Worm (Caenorhabditis elegans) whole organism, young adult: ENCODE results near the gene sru-4.

Experiments
- C17E4.6 ChIP-seq: fragments of 200-800 bp; sonication (Bioruptor generic); IDR thresholded peaks from 2 replicates; pipeline ENCODE4 v1.3.6; 2022; ENCODE audit warnings: missing genetic modification reagents, missing genetic modification characterization, missing compliant biosample characterization
- F22D6.2 ChIP-seq: sonication (generic microtip); optimal IDR thresholded peaks from 2 replicates; lab custom pipeline; 2016; ENCODE audit warnings: mild to moderate bottlenecking, missing genetic modification characterization, missing compliant biosample characterization
- F23B12.7 ChIP-seq: sonication (generic microtip); optimal IDR thresholded peaks from 2 replicates; lab custom pipeline; 2017; ENCODE audit warnings: missing genetic modification characterization, mild to moderate bottlenecking, missing compliant biosample characterization, antibody characterized with exemption, moderate library complexity; ENCODE audit not compliant: insufficient read depth
- F33H1.4 ChIP-seq: fragments of 200-800 bp; sonication (Bioruptor generic); IDR thresholded peaks from 2 replicates; pipeline ENCODE4 v1.3.6; 2022; ENCODE audit warnings: missing genetic modification reagents, missing genetic modification characterization, missing compliant biosample characterization
- F39B2.1 ChIP-seq: fragments of 200-800 bp; sonication (Bioruptor generic); IDR thresholded peaks from 2 replicates; pipeline ENCODE4 v1.3.6; 2022; ENCODE audit warnings: missing genetic modification reagents, missing genetic modification characterization, missing compliant biosample characterization
- F49E8.2 ChIP-seq: sonication (generic microtip); optimal IDR thresholded peaks from 3 replicates; lab custom pipeline; 2017; ENCODE audit warnings: missing genetic modification characterization, mild to moderate bottlenecking, missing compliant biosample characterization, antibody characterized with exemption, moderate library complexity; ENCODE audit not compliant: insufficient read depth
- F52B5.7 ChIP-seq: sonication (generic microtip); optimal IDR thresholded peaks from 2 replicates; lab custom pipeline; 2016; ENCODE audit warnings: mild to moderate bottlenecking, missing genetic modification characterization, missing compliant biosample characterization
- K12H6.12 ChIP-seq: fragments of 200-800 bp; sonication (Bioruptor generic); optimal IDR thresholded peaks from 2 replicates; lab custom pipeline; 2018; ENCODE audit warnings: mild to moderate bottlenecking, missing genetic modification characterization, missing compliant biosample characterization
- T26A5.8 ChIP-seq: sonication (generic microtip); optimal IDR thresholded peaks from 2 replicates; lab custom pipeline; 2016; ENCODE audit warnings: missing genetic modification characterization, missing compliant biosample characterization
- Y53G8AR.9 ChIP-seq: fragments of 200-800 bp; sonication (Bioruptor generic); conservative IDR thresholded peaks from 2 replicates; pipeline ENCODE4 v1.3.6; 2022; ENCODE audit warnings: missing genetic modification reagents, missing genetic modification characterization, missing compliant biosample characterization
- Y79H2A.3 ChIP-seq: fragments of 200-800 bp; sonication (Bioruptor generic); conservative IDR thresholded peaks from 2 replicates; pipeline ENCODE4 v1.3.6; 2022; ENCODE audit warnings: missing genetic modification reagents, missing genetic modification characterization, missing compliant biosample characterization
- Y95B8A.8 ChIP-seq: fragments of 200-800 bp; sonication (Bioruptor generic); IDR thresholded peaks from 2 replicates; pipeline ENCODE4 v1.3.6; 2022; ENCODE audit warnings: missing genetic modification reagents, missing genetic modification characterization, missing compliant biosample characterization
- aptf-2 ChIP-seq: fragments of 200-800 bp; sonication (Bioruptor generic); conservative IDR thresholded peaks from 2 replicates; pipeline ENCODE4 v1.3.6; 2022; ENCODE audit warnings: missing genetic modification reagents, missing genetic modification characterization, missing compliant biosample characterization
- aptf-3 ChIP-seq: fragments of 200-800 bp; sonication (Bioruptor generic); IDR thresholded peaks from 2 replicates; pipeline ENCODE4 v1.3.6; 2022; ENCODE audit warnings: missing genetic modification characterization, missing compliant biosample characterization
- athp-1 ChIP-seq: sonication (generic microtip); optimal IDR thresholded peaks from 2 replicates; lab custom pipeline; 2017; ENCODE audit warnings: mild to moderate bottlenecking, missing genetic modification characterization, missing compliant biosample characterization
- attf-3 ChIP-seq: fragments of 200-800 bp; sonication (Bioruptor generic); conservative IDR thresholded peaks from 2 replicates; pipeline ENCODE4 v1.3.6; 2022; ENCODE audit warnings: missing genetic modification reagents, missing genetic modification characterization, missing compliant biosample characterization
- attf-5 ChIP-seq: fragments of 200-800 bp; sonication (Bioruptor generic); optimal IDR thresholded peaks from 2 replicates; lab custom pipeline; 2018; ENCODE audit warnings: mild to moderate bottlenecking, missing genetic modification characterization, missing compliant biosample characterization
- bed-2 ChIP-seq: fragments of 200-800 bp; sonication (Bioruptor generic); IDR thresholded peaks from 2 replicates; pipeline ENCODE4 v1.3.6; 2022; ENCODE audit warnings: missing genetic modification reagents, missing genetic modification characterization, missing compliant biosample characterization
- cebp-1 ChIP-seq, 2 experiments: fragments of 200-800 bp in 1 of 2; sonication (Bioruptor generic) in 1 of 2; sonication (generic microtip) in 1 of 2; IDR thresholded peaks in 1 of 2; optimal IDR thresholded peaks in 1 of 2; 2 replicates each; pipeline versions ENCODE4 v1.3.6 to Lab custom; 2017 to 2022; ENCODE audit warnings: missing compliant biosample characterization in 2 of 2, missing genetic modification characterization in 2 of 2, mild to moderate bottlenecking in 1 of 2, missing genetic modification reagents in 1 of 2, moderate library complexity in 1 of 2
- ceh-27 ChIP-seq: fragments of 200-800 bp; sonication (Bioruptor generic); optimal IDR thresholded peaks from 2 replicates; lab custom pipeline; 2018; ENCODE audit warnings: mild to moderate bottlenecking, missing genetic modification characterization, moderate library complexity, missing compliant biosample characterization
- ceh-40 ChIP-seq: fragments of 200-800 bp; sonication (Bioruptor generic); IDR thresholded peaks from 2 replicates; pipeline ENCODE4 v1.3.6; 2022; ENCODE audit warnings: missing genetic modification characterization, missing compliant biosample characterization
- egl-18 ChIP-seq: fragments of 200-800 bp; sonication (Bioruptor generic); IDR thresholded peaks from 2 replicates; pipeline ENCODE4 v1.3.6; 2022; ENCODE audit warnings: missing genetic modification reagents, missing genetic modification characterization, missing compliant biosample characterization
- ekl-4 ChIP-seq: fragments of 200-800 bp; sonication (Bioruptor generic); IDR thresholded peaks from 2 replicates; pipeline ENCODE4 v1.3.6; 2022; ENCODE audit warnings: missing genetic modification reagents, missing genetic modification characterization, missing compliant biosample characterization
- hlh-26 ChIP-seq: fragments of 200-800 bp; sonication (Bioruptor generic); conservative IDR thresholded peaks from 2 replicates; pipeline ENCODE4 v1.3.6; 2022; ENCODE audit warnings: missing genetic modification reagents, missing genetic modification characterization, missing compliant biosample characterization
- hsf-1 ChIP-seq: fragments of 200-800 bp; sonication (Bioruptor generic); IDR thresholded peaks from 2 replicates; pipeline ENCODE4 v1.3.6; 2022; ENCODE audit warnings: missing genetic modification reagents, missing genetic modification characterization, missing compliant biosample characterization
- let-607 ChIP-seq, 2 experiments: fragments of 200-800 bp in 1 of 2; sonication (Bioruptor generic) in 1 of 2; sonication (generic microtip) in 1 of 2; optimal IDR thresholded peaks; 2 replicates each; lab custom pipeline; 2016 to 2018; ENCODE audit warnings: mild to moderate bottlenecking in 2 of 2, missing compliant biosample characterization in 2 of 2, missing genetic modification characterization in 2 of 2, moderate library complexity in 2 of 2, missing genotype in 1 of 2
- lin-35 ChIP-seq, 3 experiments: fragments of 150-350 bp in 2 of 3; sonication (generic microtip) in 1 of 3; optimal IDR thresholded peaks; 2 replicates each; lab custom pipeline; 2014 to 2018; ENCODE audit warnings: missing biosample characterization in 3 of 3, missing genetic modification characterization in 3 of 3, missing genetic modification reagents in 3 of 3
- nfya-1 ChIP-seq: sonication (generic microtip); optimal IDR thresholded peaks from 2 replicates; lab custom pipeline; 2017; ENCODE audit warnings: antibody characterized with exemption, missing compliant biosample characterization, missing genetic modification characterization, borderline replicate concordance; ENCODE audit not compliant: insufficient read depth
- nfya-2 ChIP-seq: fragments of 200-800 bp; sonication (Bioruptor generic); IDR thresholded peaks from 2 replicates; pipeline ENCODE4 v1.3.6; 2022; ENCODE audit warnings: missing genetic modification reagents, missing genetic modification characterization, missing compliant biosample characterization
- nhr-120 ChIP-seq: fragments of 200-800 bp; sonication (Bioruptor generic); IDR thresholded peaks from 2 replicates; pipeline ENCODE4 v1.3.6; 2022; ENCODE audit warnings: missing genetic modification characterization, missing compliant biosample characterization
- nhr-27 ChIP-seq: fragments of 200-800 bp; sonication (Bioruptor generic); optimal IDR thresholded peaks from 2 replicates; lab custom pipeline; 2018; ENCODE audit warnings: mild to moderate bottlenecking, missing genetic modification characterization, moderate library complexity, missing compliant biosample characterization
- rcor-1 ChIP-seq: fragments of 200-800 bp; sonication (Bioruptor generic); IDR thresholded peaks from 2 replicates; pipeline ENCODE4 v1.3.6; 2022; ENCODE audit warnings: missing genetic modification reagents, missing genetic modification characterization, missing compliant biosample characterization
- rpc-1 ChIP-seq, 2 experiments: fragments of 150-350 bp in 1 of 2; sonication (generic microtip) in 1 of 2; optimal IDR thresholded peaks; 2 replicates each; lab custom pipeline; 2014 to 2018; ENCODE audit warnings: missing biosample characterization in 1 of 2, missing genetic modification characterization in 1 of 2, missing genetic modification reagents in 1 of 2, missing genotype in 1 of 2
- sea-2 ChIP-seq: fragments of 200-800 bp; sonication (Bioruptor generic); IDR thresholded peaks from 2 replicates; pipeline ENCODE4 v1.3.6; 2022; ENCODE audit warnings: missing genetic modification characterization, missing compliant biosample characterization
- tbx-9 ChIP-seq: sonication (generic microtip); optimal IDR thresholded peaks from 2 replicates; lab custom pipeline; 2016; ENCODE audit warnings: borderline replicate concordance, missing genetic modification characterization, inconsistent platforms, missing compliant biosample characterization
- xnd-1 ChIP-seq: sonication (generic microtip); optimal IDR thresholded peaks from 2 replicates; lab custom pipeline; 2016; ENCODE audit warnings: missing genotype, missing genetic modification reagents, missing genetic modification characterization, missing compliant biosample characterization
- zfh-2 ChIP-seq: fragments of 200-800 bp; sonication (Bioruptor generic); conservative IDR thresholded peaks from 2 replicates; pipeline ENCODE4 v1.3.6; 2022; ENCODE audit warnings: missing genetic modification reagents, missing genetic modification characterization, missing compliant biosample characterization
- ztf-25 ChIP-seq: fragments of 200-800 bp; sonication (Bioruptor generic); IDR thresholded peaks from 2 replicates; pipeline ENCODE4 v1.3.6; 2022; ENCODE audit warnings: missing genetic modification reagents, missing genetic modification characterization, missing compliant biosample characterization

sru-4 gene

ce11 chrIV:9498088-9498487 lies at the start of gene sru-4:
Gene sru-4 (plus strand): TSS chrIV:9498388.
- no peak for TF ChIP-seq egl-18
- TF ChIP-seq athp-1 (tag; lab: Kevin White, UChicago) = no peak
- TF ChIP-seq hlh-26 = no peak
- no peak for TF ChIP-seq ceh-40 (GFP tag; lab: Robert Waterston, UW)
- no peak for TF ChIP-seq attf-5
- no peak for TF ChIP-seq aptf-3 (GFP tag; lab: Robert Waterston, UW)
- TF ChIP-seq sea-2 = no peak
- no peak for TF ChIP-seq hsf-1 (GFP tag; lab: Robert Waterston, UW)
- TF ChIP-seq let-607 (tag; optimal IDR thresholded peaks at IDR 0.05; lab: Kevin White, UChicago) = no peak
- TF ChIP-seq ztf-25 (GFP tag; lab: Robert Waterston, UW) = no peak
- TF ChIP-seq Y79H2A.3 = no peak
- TF ChIP-seq F22D6.2 (tag; lab: Kevin White, UChicago) = no peak
- TF ChIP-seq cebp-1 (GFP tag; IDR thresholded peaks at IDR 0.05; lab: Robert Waterston, UW) = no peak
- no peak for TF ChIP-seq cebp-1 (tag; optimal IDR thresholded peaks at IDR 0.05; lab: Kevin White, UChicago)
- TF ChIP-seq aptf-2 = no peak
- TF ChIP-seq F49E8.2 (tag; lab: Kevin White, UChicago) = no peak
- TF ChIP-seq K12H6.12 = no peak

- TF ChIP-seq T26A5.8 (tag; lab: Kevin White, UChicago) (no peak), F23B12.7 (no peak), sea-2 (no peak), nfya-1 (tag; lab: Kevin White, UChicago) (no peak), nfya-2 (GFP tag; lab: Robert Waterston, UW) (no peak), tbx-9 (tag; lab: Kevin White, UChicago) (no peak), Y53G8AR.9 (GFP tag; lab: Robert Waterston, UW) (no peak), nhr-27 (no peak)
Measured at ce11 chrIV:9450375-9450774, 47.8 kb upstream of the sru-4 start, which contains the start of gene cpin-1. Gene cpin-1 (plus strand): TSS chrIV:9450675.

- no peak for TF ChIP-seq nhr-120
- no peak for TF ChIP-seq ceh-27 (GFP tag; lab: Kevin White, UChicago)
- no peak for TF ChIP-seq zfh-2
- TF ChIP-seq attf-3 (GFP tag; lab: Robert Waterston, UW) = no peak
- TF ChIP-seq F33H1.4 (GFP tag; lab: Robert Waterston, UW) = no peak
- no peak for TF ChIP-seq sea-2
- no peak for TF ChIP-seq Y95B8A.8
- no peak for TF ChIP-seq F52B5.7
- no peak for TF ChIP-seq bed-2 (GFP tag; lab: Robert Waterston, UW)
- no peak for TF ChIP-seq C17E4.6 (GFP tag; lab: Robert Waterston, UW)
- no peak for TF ChIP-seq xnd-1 (tag; lab: Kevin White, UChicago)
- TF ChIP-seq rpc-1 (optimal IDR thresholded peaks at IDR 0.05; lab: Kevin White, UChicago) = no peak
- TF ChIP-seq rpc-1 (tag; optimal IDR thresholded peaks at IDR 0.05; lab: Kevin White, UChicago) = no peak
- TF ChIP-seq F39B2.1 (GFP tag; lab: Robert Waterston, UW) = no peak
- TF ChIP-seq ekl-4 = no peak
- TF ChIP-seq ceh-40 (GFP tag; lab: Robert Waterston, UW) = no peak
- no peak for TF ChIP-seq rcor-1 (GFP tag; lab: Robert Waterston, UW)
- no peak for TF ChIP-seq lin-35 (GFP tag; optimal IDR thresholded peaks at IDR 0.05; lab: Kevin White, UChicago)
- no peak for TF ChIP-seq F23B12.7
Measured at ce11 chrIV:9451816-9452215, 46.4 kb upstream of the sru-4 start.
